Worm (Caenorhabditis elegans) whole organism, L1 larva: ENCODE measurements around the gene tat-2.

ENCODE experiments used
- C04F5.9 ChIP-seq: sonication (generic microtip); optimal IDR thresholded peaks from 2 replicates; lab custom pipeline; 2016; ENCODE audit warnings: missing genetic modification characterization, missing compliant biosample characterization
- C16A3.4 ChIP-seq: fragments of 150-350 bp; optimal IDR thresholded peaks from 2 replicates; lab custom pipeline; 2014; ENCODE audit warnings: missing biosample characterization, missing genetic modification characterization
- F16B12.6 ChIP-seq: fragments of 150-350 bp; optimal IDR thresholded peaks from 2 replicates; lab custom pipeline; 2014; ENCODE audit warnings: missing biosample characterization, missing genetic modification characterization
- Y116A8C.19 ChIP-seq: sonication (generic microtip); optimal IDR thresholded peaks from 2 replicates; lab custom pipeline; 2016; ENCODE audit warnings: missing compliant biosample characterization, missing genetic modification characterization, borderline replicate concordance
- aha-1 ChIP-seq: fragments of 150-350 bp; optimal IDR thresholded peaks from 2 replicates; lab custom pipeline; 2014; ENCODE audit warnings: missing biosample characterization, missing genetic modification characterization
- blmp-1 ChIP-seq: fragments of 150-350 bp; optimal IDR thresholded peaks from 2 replicates; lab custom pipeline; 2014; ENCODE audit warnings: missing biosample characterization, missing genetic modification characterization
- ceh-63 ChIP-seq: fragments of 200-800 bp; sonication (Bioruptor generic); optimal IDR thresholded peaks from 2 replicates; lab custom pipeline; 2018; ENCODE audit warnings: mild to moderate bottlenecking, missing genetic modification characterization, missing compliant biosample characterization
- ceh-82 ChIP-seq, 3 experiments: fragments of 150-350 bp in 1 of 3; sonication (generic microtip) in 2 of 3; optimal IDR thresholded peaks; 2 replicates each; lab custom pipeline; 2014 to 2017; ENCODE audit warnings: missing biosample characterization in 3 of 3, missing genetic modification characterization in 3 of 3
- dpl-1 ChIP-seq, 3 experiments: fragments of 150-350 bp in 2 of 3; sonication (generic microtip) in 1 of 3; optimal IDR thresholded peaks; 2 replicates each; lab custom pipeline; 2014 to 2017; ENCODE audit warnings: missing biosample characterization in 3 of 3, missing genetic modification characterization in 3 of 3, missing genetic modification reagents in 3 of 3
- dsc-1 ChIP-seq: sonication (generic microtip); optimal IDR thresholded peaks from 2 replicates; lab custom pipeline; 2016; ENCODE audit warnings: mild to moderate bottlenecking, missing genetic modification characterization, missing compliant biosample characterization
- efl-3 ChIP-seq: fragments of 200-800 bp; sonication (Bioruptor generic); optimal IDR thresholded peaks from 2 replicates; lab custom pipeline; 2018; ENCODE audit warnings: mild to moderate bottlenecking, missing genetic modification characterization, missing compliant biosample characterization
- egl-27 ChIP-seq, 2 experiments: fragments of 150-350 bp in 1 of 2; sonication (generic microtip); optimal IDR thresholded peaks; 3 replicates each; lab custom pipeline; 2017 to 2018; ENCODE audit warnings: missing biosample characterization in 2 of 2, missing genetic modification characterization in 2 of 2, missing genetic modification reagents in 2 of 2
- elt-2 ChIP-seq: sonication (generic microtip); optimal IDR thresholded peaks from 2 replicates; lab custom pipeline; 2016; ENCODE audit warnings: missing genetic modification characterization, mild to moderate bottlenecking, inconsistent platforms, missing compliant biosample characterization, missing genetic modification reagents
- ets-5 ChIP-seq: fragments of 200-800 bp; sonication (Bioruptor generic); IDR thresholded peaks from 2 replicates; pipeline ENCODE4 v1.3.6; 2022; ENCODE audit warnings: missing genetic modification characterization, missing compliant biosample characterization
- fkh-4 ChIP-seq: sonication (generic microtip); optimal IDR thresholded peaks from 2 replicates; lab custom pipeline; 2016; ENCODE audit warnings: missing compliant biosample characterization, missing genetic modification characterization, borderline replicate concordance
- hpl-2 ChIP-seq: fragments of 150-350 bp; optimal IDR thresholded peaks from 2 replicates; lab custom pipeline; 2014; ENCODE audit warnings: missing biosample characterization, missing genetic modification reagents, missing genetic modification characterization
- irx-1 ChIP-seq: sonication (generic microtip); optimal IDR thresholded peaks from 2 replicates; lab custom pipeline; 2016; ENCODE audit warnings: missing genetic modification characterization, missing compliant biosample characterization
- lin-35 ChIP-seq, 2 experiments: fragments of 150-350 bp; optimal IDR thresholded peaks; 2 replicates each; lab custom pipeline; 2014; ENCODE audit warnings: missing biosample characterization in 2 of 2, missing genetic modification characterization in 2 of 2, missing genetic modification reagents in 2 of 2
- lin-39 ChIP-seq: fragments of 150-350 bp; optimal IDR thresholded peaks from 2 replicates; lab custom pipeline; 2014; ENCODE audit warnings: missing biosample characterization, missing genetic modification reagents, missing genetic modification characterization
- lir-3 ChIP-seq: sonication (generic microtip); optimal IDR thresholded peaks from 2 replicates; lab custom pipeline; 2016; ENCODE audit warnings: mild to moderate bottlenecking, missing genetic modification characterization, moderate library complexity, missing compliant biosample characterization; ENCODE audit not compliant: poor library complexity
- lsy-2 ChIP-seq, 2 experiments: fragments of 150-350 bp; optimal IDR thresholded peaks; 2 replicates each; lab custom pipeline; 2014; ENCODE audit warnings: missing biosample characterization in 2 of 2, missing genetic modification characterization in 2 of 2
- mab-9 ChIP-seq: fragments of 200-800 bp; sonication (Bioruptor generic); IDR thresholded peaks from 2 replicates; pipeline ENCODE4 v1.3.6; 2022; ENCODE audit warnings: missing genetic modification reagents, missing genetic modification characterization, missing compliant biosample characterization
- nhr-11 ChIP-seq: fragments of 150-350 bp; optimal IDR thresholded peaks from 2 replicates; lab custom pipeline; 2014; ENCODE audit warnings: missing biosample characterization, missing genetic modification characterization
- nhr-19 ChIP-seq: fragments of 200-800 bp; sonication (Bioruptor generic); conservative IDR thresholded peaks from 2 replicates; pipeline ENCODE4 v1.3.6; 2022; ENCODE audit warnings: missing genetic modification characterization, missing compliant biosample characterization
- nhr-47 ChIP-seq: sonication (generic microtip); optimal IDR thresholded peaks from 2 replicates; lab custom pipeline; 2016; ENCODE audit warnings: mild to moderate bottlenecking, missing genetic modification characterization, moderate library complexity, missing compliant biosample characterization
- nhr-77 ChIP-seq: fragments of 150-350 bp; optimal IDR thresholded peaks from 2 replicates; lab custom pipeline; 2014; ENCODE audit warnings: missing biosample characterization, missing genetic modification characterization
- nhr-84 ChIP-seq: sonication (generic microtip); optimal IDR thresholded peaks from 2 replicates; lab custom pipeline; 2017; ENCODE audit warnings: missing biosample characterization, missing genetic modification characterization
- pag-3 ChIP-seq: sonication (generic microtip); optimal IDR thresholded peaks from 2 replicates; lab custom pipeline; 2017; ENCODE audit warnings: missing genetic modification characterization, mild to moderate bottlenecking, missing compliant biosample characterization, antibody characterized with exemption, borderline replicate concordance; ENCODE audit not compliant: insufficient read depth
- pqm-1 ChIP-seq: sonication (generic microtip); optimal IDR thresholded peaks from 3 replicates; lab custom pipeline; 2017; ENCODE audit warnings: missing biosample characterization, missing genetic modification characterization
- rnt-1 ChIP-seq: sonication (generic microtip); optimal IDR thresholded peaks from 2 replicates; lab custom pipeline; 2016; ENCODE audit warnings: mild to moderate bottlenecking, missing genetic modification characterization, moderate library complexity, missing compliant biosample characterization
- snu-23 ChIP-seq: sonication (generic microtip); optimal IDR thresholded peaks from 2 replicates; lab custom pipeline; 2016; ENCODE audit warnings: missing genetic modification characterization, missing compliant biosample characterization
- sptf-1 ChIP-seq: fragments of 150-350 bp; optimal IDR thresholded peaks from 2 replicates; lab custom pipeline; 2014; ENCODE audit warnings: missing biosample characterization, missing genetic modification characterization
- tbx-2 ChIP-seq: sonication (generic microtip); optimal IDR thresholded peaks from 2 replicates; lab custom pipeline; 2016; ENCODE audit warnings: missing genetic modification characterization, missing compliant biosample characterization
- unc-30 ChIP-seq: sonication (generic microtip); optimal IDR thresholded peaks from 2 replicates; lab custom pipeline; 2017; ENCODE audit warnings: missing biosample characterization, missing genetic modification characterization
- unc-86 ChIP-seq: sonication (generic microtip); optimal IDR thresholded peaks from 2 replicates; lab custom pipeline; 2016; ENCODE audit warnings: missing genetic modification characterization, missing compliant biosample characterization
- unc-98 ChIP-seq: fragments of 200-800 bp; sonication (Bioruptor generic); IDR thresholded peaks from 2 replicates; pipeline ENCODE4 v1.3.6; 2022; ENCODE audit warnings: missing genetic modification characterization, missing compliant biosample characterization
- vab-15 ChIP-seq: sonication (generic microtip); optimal IDR thresholded peaks from 2 replicates; lab custom pipeline; 2017; ENCODE audit warnings: missing genotype, mild to moderate bottlenecking, missing genetic modification characterization, missing compliant biosample characterization
- xbp-1 ChIP-seq: sonication (generic microtip); optimal IDR thresholded peaks from 2 replicates; lab custom pipeline; 2016; ENCODE audit warnings: missing genetic modification characterization, missing compliant biosample characterization
- ztf-11 ChIP-seq, 2 experiments: sonication (generic microtip); optimal IDR thresholded peaks; 2 replicates each; lab custom pipeline; 2016 to 2017; ENCODE audit warnings: missing genetic modification characterization in 2 of 2, missing biosample characterization in 1 of 2, missing compliant biosample characterization in 1 of 2
- ztf-4 ChIP-seq: fragments of 150-350 bp; optimal IDR thresholded peaks from 2 replicates; lab custom pipeline; 2014; ENCODE audit warnings: missing biosample characterization, missing genetic modification characterization

tat-2 gene

DNA sequence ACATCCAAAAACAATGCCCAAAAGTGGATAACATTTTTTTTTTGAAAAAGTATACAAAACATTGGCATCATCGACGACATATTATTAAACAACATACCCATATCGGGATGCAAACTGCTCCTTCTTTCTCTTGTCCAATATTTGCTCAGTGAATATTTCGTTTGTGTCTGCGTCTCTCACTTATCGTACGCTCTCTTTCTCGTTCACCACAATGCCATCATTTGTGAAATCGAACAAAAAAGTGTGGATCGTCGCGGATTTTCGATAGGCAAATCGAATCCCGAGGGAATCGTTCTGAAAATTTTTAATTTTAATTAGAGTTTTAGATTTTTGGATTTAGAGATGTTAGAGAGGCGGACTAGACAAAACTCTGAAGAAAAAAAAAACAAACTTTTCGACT is at the start of gene tat-2:
TSS of gene tat-2 (minus strand) at position 101 of the 400 bp plus-strand sequence.
- TF ChIP-seq ets-5 (no peak), nhr-11 (no peak), xbp-1 (no peak), lsy-2 (tag; optimal IDR thresholded peaks at IDR 0.05; lab: Kevin White, UChicago) (no peak), lin-39 (tag; lab: Kevin White, UChicago) (no peak), Y116A8C.19 (tag; lab: Kevin White, UChicago) (no peak), dpl-1 (GFP tag; optimal IDR thresholded peaks at IDR 0.05; lab: Kevin White, UChicago) (no peak), C04F5.9 (tag; lab: Kevin White, UChicago) (no peak), F16B12.6 (tag; lab: Kevin White, UChicago) (no peak), tbx-2 (tag; lab: Kevin White, UChicago) (no peak), egl-27 (tag; optimal IDR thresholded peaks at IDR 0.05; lab: Kevin White, UChicago) (no peak), nhr-19 (no peak), ztf-4 (no peak), hpl-2 (GFP tag; lab: Kevin White, UChicago) (no peak), blmp-1 (no peak)

- TF ChIP-seq nhr-84 (tag; lab: Kevin White, UChicago) (no peak), rnt-1 (tag; lab: Kevin White, UChicago) (no peak), lsy-2 (tag; optimal IDR thresholded peaks at IDR 0.05; lab: Kevin White, UChicago) (no peak), pqm-1 (tag; lab: Kevin White, UChicago) (no peak), dsc-1 (no peak), xbp-1 (no peak), snu-23 (no peak), unc-98 (GFP tag; lab: Robert Waterston, UW) (no peak), mab-9 (no peak), nhr-77 (tag; lab: Kevin White, UChicago) (no peak), sptf-1 (tag; lab: Kevin White, UChicago) (no peak), elt-2 (tag; lab: Kevin White, UChicago) (no peak), lir-3 (no peak), nhr-47 (no peak), unc-30 (tag; lab: Kevin White, UChicago) (no peak)
- TF ChIP-seq, all 84 proteins: peak for 0
These were observed 43.9 kb upstream of the tat-2 start, which contains the start of gene T08B6.9 for ce11 chrIV:4890543-4890942. Gene T08B6.9, plus strand, starts transcription at chrIV:4890843.

DNA sequence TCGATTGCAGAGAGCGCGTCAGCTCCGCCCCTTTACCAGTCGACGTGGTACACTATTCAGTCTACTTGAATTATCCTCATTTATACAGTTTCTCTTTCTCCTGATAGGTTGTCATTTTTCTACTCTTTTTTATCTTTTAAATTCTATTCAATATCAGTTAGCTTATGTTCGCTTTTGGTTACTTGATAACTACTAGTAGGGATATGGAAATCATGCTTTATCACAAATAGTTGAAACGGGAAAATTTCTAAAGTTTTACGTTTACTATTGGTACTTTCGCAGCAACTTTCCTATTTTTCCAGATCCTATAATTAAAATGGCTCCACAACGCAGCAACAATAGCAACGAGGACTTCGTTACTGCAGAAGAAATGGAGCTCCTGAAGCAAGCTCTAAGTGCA is 42.9 kb upstream of the tat-2 start, which contains the start of gene sgnh-1:
TSS of gene sgnh-1 (plus strand) at position 301 of the 400 bp plus-strand sequence.
- no peak for TF ChIP-seq ets-5
- no peak for TF ChIP-seq vab-15 (tag; lab: Kevin White, UChicago)
- TF ChIP-seq lin-35 (GFP tag; optimal IDR thresholded peaks at IDR 0.05; lab: Kevin White, UChicago): no peak
- no peak for TF ChIP-seq C16A3.4 (tag; lab: Kevin White, UChicago)
- no peak for TF ChIP-seq efl-3 (GFP tag; lab: Kevin White, UChicago)
- no peak for TF ChIP-seq ceh-63 (GFP tag; lab: Kevin White, UChicago)
- no peak for TF ChIP-seq F16B12.6 (tag; lab: Kevin White, UChicago)
- TF ChIP-seq fkh-4 (tag; lab: Kevin White, UChicago): no peak
- TF ChIP-seq unc-86 (tag; lab: Kevin White, UChicago): no peak
- no peak for TF ChIP-seq irx-1
- TF ChIP-seq ceh-82 (tag; optimal IDR thresholded peaks at IDR 0.05; lab: Kevin White, UChicago): no peak
- TF ChIP-seq aha-1 (tag; lab: Kevin White, UChicago): no peak
- no peak for TF ChIP-seq ztf-11 (tag; optimal IDR thresholded peaks at IDR 0.05; lab: Kevin White, UChicago)
- TF ChIP-seq lir-3: no peak
- no peak for TF ChIP-seq pag-3 (tag; lab: Kevin White, UChicago)
